Worm (Caenorhabditis elegans): ENCODE results near the gene tbx-40.
"Not testable (repeated sequence)": the region's sequence is repeated elsewhere in the genome, so short reads cannot be mapped to it uniquely, and the experiment has no call there.

The tbx-40 gene

DNA sequence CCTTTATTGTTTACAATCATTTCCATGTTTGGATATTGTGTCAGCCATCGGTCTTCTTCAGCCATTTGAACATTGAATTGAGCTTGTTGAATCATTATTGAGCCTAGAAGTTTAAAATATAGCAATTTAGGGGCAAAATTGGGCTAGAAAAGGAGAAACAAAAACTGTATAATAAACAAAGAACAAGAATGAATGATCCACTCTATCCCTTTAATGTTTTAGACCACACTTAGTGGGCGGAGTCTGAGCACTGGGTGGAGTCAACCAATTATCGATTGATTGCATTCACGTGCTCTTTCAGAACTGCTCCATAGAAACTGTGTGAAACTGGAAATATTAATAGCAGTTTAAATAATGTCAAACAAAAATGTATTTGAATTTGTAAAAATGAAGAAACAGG, at the start of gene tbx-40:
TSS of gene tbx-40 (minus strand) at position 101 of the 400 bp plus-strand sequence.
- TF ChIP-seq ztf-23 (GFP tag; IDR thresholded peaks at IDR 0.05) (no peak), klf-2 (GFP tag; conservative IDR thresholded peaks at IDR 0.05) (no peak), ztf-29 (GFP tag; IDR thresholded peaks at IDR 0.05) (no peak), flt-1 (GFP tag; IDR thresholded peaks at IDR 0.05) (no peak), cog-1 (tag; optimal IDR thresholded peaks at IDR 0.05) (no peak), tab-1 (GFP tag; IDR thresholded peaks at IDR 0.05) (no peak), T22C8.4 (GFP tag; IDR thresholded peaks at IDR 0.05) (no peak), ref-1 (GFP tag; conservative IDR thresholded peaks at IDR 0.05) (no peak), med-1 (GFP tag; optimal IDR thresholded peaks at IDR 0.05; ENCODE audit: insufficient read depth) (no peak)

DNA sequence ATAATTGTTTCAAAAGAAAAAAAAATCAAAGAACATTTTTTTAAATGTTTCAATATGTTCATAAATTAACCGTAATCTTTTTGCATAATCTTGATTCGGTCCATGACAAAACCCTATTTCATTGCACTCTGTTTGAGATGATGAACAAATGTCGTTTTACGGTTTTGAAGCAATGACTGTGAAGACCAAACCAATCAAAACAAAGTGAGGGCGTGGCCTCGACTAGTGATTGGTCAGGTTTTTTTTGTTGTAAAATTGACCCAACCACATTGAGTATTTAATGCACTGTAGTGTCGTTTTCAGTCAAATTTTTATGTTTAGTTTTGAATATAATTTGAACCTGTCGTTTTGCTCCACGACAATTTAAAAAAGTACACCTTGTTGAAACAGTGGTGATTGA, 49.5 kb upstream of the tbx-40 start:
- no peak for TF ChIP-seq flt-1 (GFP tag; IDR thresholded peaks at IDR 0.05)
- TF ChIP-seq ref-1 (GFP tag; conservative IDR thresholded peaks at IDR 0.05), result no peak
- no peak for TF ChIP-seq klf-2 (GFP tag; conservative IDR thresholded peaks at IDR 0.05)
- TF ChIP-seq ztf-23 (GFP tag; IDR thresholded peaks at IDR 0.05), result no peak
- no peak for TF ChIP-seq T22C8.4 (GFP tag; IDR thresholded peaks at IDR 0.05)
- no peak for TF ChIP-seq ztf-29 (GFP tag; IDR thresholded peaks at IDR 0.05)

ce11 chrIV:15361884-15362283, 33.9 kb upstream of the tbx-40 start:
- TF ChIP-seq T22C8.4 (GFP tag; IDR thresholded peaks at IDR 0.05) (no peak), ref-1 (GFP tag; conservative IDR thresholded peaks at IDR 0.05) (no peak), klf-2 (GFP tag; conservative IDR thresholded peaks at IDR 0.05) (no peak), ztf-29 (GFP tag; IDR thresholded peaks at IDR 0.05) (no peak), med-1 (GFP tag; optimal IDR thresholded peaks at IDR 0.05; ENCODE audit: insufficient read depth) (no peak), flt-1 (GFP tag; IDR thresholded peaks at IDR 0.05) (no peak), cog-1 (tag; optimal IDR thresholded peaks at IDR 0.05) (no peak), tab-1 (GFP tag; IDR thresholded peaks at IDR 0.05) (no peak), ztf-23 (GFP tag; IDR thresholded peaks at IDR 0.05) (no peak)

DNA sequence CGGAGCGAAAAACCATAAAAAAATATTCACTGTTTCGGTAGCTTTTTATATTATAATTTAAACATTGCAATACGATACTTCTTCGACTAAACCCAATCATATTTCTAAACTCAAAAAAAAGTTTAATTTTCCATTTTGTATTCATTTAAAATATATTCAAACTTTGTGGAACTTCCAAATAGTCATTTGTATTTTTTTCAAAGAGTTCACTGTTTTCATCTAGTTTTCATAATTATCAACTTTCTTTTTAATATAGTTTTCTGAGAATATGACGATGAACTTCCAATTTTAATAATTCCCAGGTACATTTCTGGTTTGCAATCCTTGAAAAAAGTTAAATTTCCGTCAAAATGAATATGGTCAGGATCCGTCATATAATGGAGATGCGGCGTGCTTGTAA, 33.3 kb upstream of the tbx-40 start, which contains the start of gene cpna-4:
TSS of gene cpna-4 (plus strand) at position 301 of the 400 bp plus-strand sequence.
- TF ChIP-seq flt-1 (GFP tag; IDR thresholded peaks at IDR 0.05) (no peak), T22C8.4 (GFP tag; IDR thresholded peaks at IDR 0.05) (no peak), klf-2 (GFP tag; conservative IDR thresholded peaks at IDR 0.05) (no peak), med-1 (GFP tag; optimal IDR thresholded peaks at IDR 0.05; ENCODE audit: insufficient read depth) (no peak), cog-1 (tag; optimal IDR thresholded peaks at IDR 0.05) (no peak), ztf-23 (GFP tag; IDR thresholded peaks at IDR 0.05) (no peak), ztf-29 (GFP tag; IDR thresholded peaks at IDR 0.05) (no peak), tab-1 (GFP tag; IDR thresholded peaks at IDR 0.05) (no peak), ref-1 (GFP tag; conservative IDR thresholded peaks at IDR 0.05) (no peak)

- TF ChIP-seq ref-1 (GFP tag; conservative IDR thresholded peaks at IDR 0.05), result no peak
- no peak for TF ChIP-seq tab-1 (GFP tag; IDR thresholded peaks at IDR 0.05)
- no peak for TF ChIP-seq cog-1 (tag; optimal IDR thresholded peaks at IDR 0.05)
- TF ChIP-seq ztf-23 (GFP tag; IDR thresholded peaks at IDR 0.05), result no peak
- TF ChIP-seq flt-1 (GFP tag; IDR thresholded peaks at IDR 0.05), result no peak
These were observed 8.8 kb upstream of the tbx-40 start, which contains the start of gene irld-59 for ce11 chrIV:15336778-15337177. TSS of gene irld-59 (plus strand) at chrIV:15337078.

DNA sequence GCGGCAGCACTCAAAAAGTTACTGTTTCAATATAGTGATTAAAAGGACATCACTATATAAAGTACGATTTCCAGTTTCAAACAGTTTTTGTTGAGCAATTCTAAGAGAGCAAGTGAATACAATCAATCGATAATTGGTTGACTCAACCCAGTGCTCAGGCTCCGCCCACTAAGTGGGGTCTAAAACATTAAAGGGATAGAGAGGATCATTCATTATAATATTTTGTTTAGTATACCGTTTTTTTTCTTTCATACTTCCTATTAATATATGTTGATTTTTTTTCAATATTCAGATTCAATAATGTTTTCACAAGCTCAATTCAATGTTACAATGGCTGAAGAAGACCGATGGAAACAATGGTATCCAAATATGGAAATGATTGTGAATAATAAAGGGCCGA, 4.4 kb downstream of the tbx-40 start, which contains the start of gene tbx-39:
TSS of gene tbx-39 (plus strand) at position 301 of the 400 bp plus-strand sequence.
- TF ChIP-seq flt-1 (GFP tag; IDR thresholded peaks at IDR 0.05) (no peak), ref-1 (GFP tag; conservative IDR thresholded peaks at IDR 0.05) (no peak), tab-1 (GFP tag; IDR thresholded peaks at IDR 0.05) (no peak), ztf-29 (GFP tag; IDR thresholded peaks at IDR 0.05) (no peak), ztf-23 (GFP tag; IDR thresholded peaks at IDR 0.05) (no peak), T22C8.4 (GFP tag; IDR thresholded peaks at IDR 0.05) (no peak), cog-1 (tag; optimal IDR thresholded peaks at IDR 0.05) (no peak), med-1 (GFP tag; optimal IDR thresholded peaks at IDR 0.05; ENCODE audit: insufficient read depth) (no peak), klf-2 (GFP tag; conservative IDR thresholded peaks at IDR 0.05) (no peak)

ce11 chrIV:15321279-15321678, 6.7 kb downstream of the tbx-40 start, which contains the start of gene Y73F8A.15:
TSS of gene Y73F8A.15 (plus strand) at chrIV:15321579.
- TF ChIP-seq klf-2 (GFP tag; conservative IDR thresholded peaks at IDR 0.05) (no peak), ztf-23 (GFP tag; IDR thresholded peaks at IDR 0.05) (no peak), ref-1 (GFP tag; conservative IDR thresholded peaks at IDR 0.05) (no peak), med-1 (GFP tag; optimal IDR thresholded peaks at IDR 0.05; ENCODE audit: insufficient read depth) (no peak), ztf-29 (GFP tag; IDR thresholded peaks at IDR 0.05) (no peak), cog-1 (tag; optimal IDR thresholded peaks at IDR 0.05) (no peak), tab-1 (GFP tag; IDR thresholded peaks at IDR 0.05) (no peak), flt-1 (GFP tag; IDR thresholded peaks at IDR 0.05) (no peak), T22C8.4 (GFP tag; IDR thresholded peaks at IDR 0.05) (no peak)

DNA sequence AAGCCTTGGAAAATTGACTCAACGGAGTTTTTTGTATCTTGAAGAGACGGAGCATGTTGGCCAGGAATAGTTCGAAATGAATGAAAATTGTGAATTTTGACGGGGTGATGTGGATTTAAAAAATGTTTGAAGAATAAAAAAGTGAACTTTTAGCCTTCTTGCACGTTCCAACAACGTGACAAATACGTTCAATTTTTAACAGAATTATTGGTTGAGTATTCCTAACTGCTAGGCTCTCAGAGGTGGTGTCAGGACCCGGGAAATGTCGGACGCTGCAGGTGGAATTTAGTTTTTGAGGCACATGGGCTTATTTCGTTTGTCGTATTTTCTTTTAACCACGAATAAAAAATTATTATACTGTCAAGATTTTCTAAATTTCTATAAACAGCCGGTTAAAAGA, 9.0 kb downstream of the tbx-40 start, which contains the start of gene Y73F8A.14:
TSS of gene Y73F8A.14 (minus strand) at position 101 of the 400 bp plus-strand sequence.
- TF ChIP-seq flt-1 (GFP tag; IDR thresholded peaks at IDR 0.05); ref-1 (GFP tag; conservative IDR thresholded peaks at IDR 0.05); tab-1 (GFP tag; IDR thresholded peaks at IDR 0.05): not testable (repeated sequence)

- TF ChIP-seq med-1 (GFP tag; optimal IDR thresholded peaks at IDR 0.05; ENCODE audit: insufficient read depth) (no peak), ref-1 (GFP tag; conservative IDR thresholded peaks at IDR 0.05) (no peak), ztf-29 (GFP tag; IDR thresholded peaks at IDR 0.05) (no peak), T22C8.4 (GFP tag; IDR thresholded peaks at IDR 0.05) (no peak), klf-2 (GFP tag; conservative IDR thresholded peaks at IDR 0.05) (no peak), cog-1 (tag; optimal IDR thresholded peaks at IDR 0.05) (no peak), flt-1 (GFP tag; IDR thresholded peaks at IDR 0.05) (no peak), ztf-23 (GFP tag; IDR thresholded peaks at IDR 0.05) (no peak), tab-1 (GFP tag; IDR thresholded peaks at IDR 0.05) (no peak)
These were observed 12.5 kb downstream of the tbx-40 start for ce11 chrIV:15315502-15315901.

ce11 chrIV:15312008-15312407, 16.0 kb downstream of the tbx-40 start, which contains the start of gene Y73F8A.13:
TSS of gene Y73F8A.13 (plus strand) at chrIV:15312247.
- no peak for TF ChIP-seq klf-2 (GFP tag; conservative IDR thresholded peaks at IDR 0.05)
- TF ChIP-seq ref-1 (GFP tag; conservative IDR thresholded peaks at IDR 0.05), result no peak
- TF ChIP-seq ztf-29 (GFP tag; IDR thresholded peaks at IDR 0.05), result no peak
- TF ChIP-seq flt-1 (GFP tag; IDR thresholded peaks at IDR 0.05), result no peak
- TF ChIP-seq tab-1 (GFP tag; IDR thresholded peaks at IDR 0.05), result no peak
- TF ChIP-seq med-1 (GFP tag; optimal IDR thresholded peaks at IDR 0.05; ENCODE audit: insufficient read depth), result no peak
- no peak for TF ChIP-seq cog-1 (tag; optimal IDR thresholded peaks at IDR 0.05)
- no peak for TF ChIP-seq ztf-23 (GFP tag; IDR thresholded peaks at IDR 0.05)
- no peak for TF ChIP-seq T22C8.4 (GFP tag; IDR thresholded peaks at IDR 0.05)

Measured in whole organism, midembryonic.